Worm (Caenorhabditis elegans) whole organism, young adult: ENCODE results near the gene Y17G7B.23.
A peak's percentile ranks its signal among the peaks of the same experiment; 100 is the strongest.

ENCODE experiments used
- C06A6.2 ChIP-seq: fragments of 200-800 bp; sonication (Bioruptor generic); conservative IDR thresholded peaks from 2 replicates; pipeline ENCODE4 v1.3.6; 2022; ENCODE audit warnings: missing genetic modification characterization, missing compliant biosample characterization
- D2030.7 ChIP-seq: fragments of 200-800 bp; sonication (Bioruptor generic); IDR thresholded peaks from 2 replicates; pipeline ENCODE4 v1.3.6; 2022; ENCODE audit warnings: missing genetic modification reagents, missing genetic modification characterization, missing compliant biosample characterization
- F22D6.2 ChIP-seq: sonication (generic microtip); optimal IDR thresholded peaks from 2 replicates; lab custom pipeline; 2016; ENCODE audit warnings: mild to moderate bottlenecking, missing genetic modification characterization, missing compliant biosample characterization
- F23B12.7 ChIP-seq: sonication (generic microtip); optimal IDR thresholded peaks from 2 replicates; lab custom pipeline; 2017; ENCODE audit warnings: missing genetic modification characterization, mild to moderate bottlenecking, missing compliant biosample characterization, antibody characterized with exemption, moderate library complexity; ENCODE audit not compliant: insufficient read depth
- F57C9.4 ChIP-seq: sonication (generic microtip); optimal IDR thresholded peaks from 2 replicates; lab custom pipeline; 2017; ENCODE audit warnings: mild to moderate bottlenecking, missing genetic modification characterization, missing compliant biosample characterization
- Y53F4B.3 ChIP-seq: fragments of 200-800 bp; sonication (Bioruptor generic); IDR thresholded peaks from 2 replicates; pipeline ENCODE4 v1.3.6; 2022; ENCODE audit warnings: missing genetic modification reagents, missing genetic modification characterization, missing compliant biosample characterization
- Y79H2A.3 ChIP-seq: fragments of 200-800 bp; sonication (Bioruptor generic); conservative IDR thresholded peaks from 2 replicates; pipeline ENCODE4 v1.3.6; 2022; ENCODE audit warnings: missing genetic modification reagents, missing genetic modification characterization, missing compliant biosample characterization
- Y95B8A.8 ChIP-seq: fragments of 200-800 bp; sonication (Bioruptor generic); IDR thresholded peaks from 2 replicates; pipeline ENCODE4 v1.3.6; 2022; ENCODE audit warnings: missing genetic modification reagents, missing genetic modification characterization, missing compliant biosample characterization
- ZK185.1 ChIP-seq: sonication (generic microtip); optimal IDR thresholded peaks from 2 replicates; lab custom pipeline; 2016; ENCODE audit warnings: mild to moderate bottlenecking, missing genetic modification characterization, missing compliant biosample characterization; ENCODE audit not compliant: poor library complexity, severe bottlenecking
- aptf-2 ChIP-seq: fragments of 200-800 bp; sonication (Bioruptor generic); conservative IDR thresholded peaks from 2 replicates; pipeline ENCODE4 v1.3.6; 2022; ENCODE audit warnings: missing genetic modification reagents, missing genetic modification characterization, missing compliant biosample characterization
- atf-7 ChIP-seq: sonication (generic microtip); optimal IDR thresholded peaks from 2 replicates; lab custom pipeline; 2017; ENCODE audit warnings: mild to moderate bottlenecking, missing genetic modification characterization, missing compliant biosample characterization
- attf-6 ChIP-seq: fragments of 200-800 bp; sonication (Bioruptor generic); IDR thresholded peaks from 2 replicates; pipeline ENCODE4 v1.3.6; 2022; ENCODE audit warnings: missing genetic modification reagents, missing genetic modification characterization, missing compliant biosample characterization
- cebp-1 ChIP-seq, 2 experiments: fragments of 200-800 bp in 1 of 2; sonication (Bioruptor generic) in 1 of 2; sonication (generic microtip) in 1 of 2; IDR thresholded peaks in 1 of 2; optimal IDR thresholded peaks in 1 of 2; 2 replicates each; pipeline versions ENCODE4 v1.3.6 to Lab custom; 2017 to 2022; ENCODE audit warnings: missing compliant biosample characterization in 2 of 2, missing genetic modification characterization in 2 of 2, mild to moderate bottlenecking in 1 of 2, missing genetic modification reagents in 1 of 2, moderate library complexity in 1 of 2
- ceh-40 ChIP-seq: fragments of 200-800 bp; sonication (Bioruptor generic); IDR thresholded peaks from 2 replicates; pipeline ENCODE4 v1.3.6; 2022; ENCODE audit warnings: missing genetic modification characterization, missing compliant biosample characterization
- ceh-79 ChIP-seq: sonication (generic microtip); optimal IDR thresholded peaks from 2 replicates; lab custom pipeline; 2017; ENCODE audit warnings: mild to moderate bottlenecking, missing genetic modification characterization, missing compliant biosample characterization
- ceh-91 ChIP-seq: fragments of 200-800 bp; sonication (Bioruptor generic); IDR thresholded peaks from 2 replicates; pipeline ENCODE4 v1.3.6; 2022; ENCODE audit warnings: missing genetic modification reagents, missing genetic modification characterization, missing compliant biosample characterization
- die-1 ChIP-seq: sonication (generic microtip); optimal IDR thresholded peaks from 2 replicates; lab custom pipeline; 2016; ENCODE audit warnings: missing genotype, mild to moderate bottlenecking, missing genetic modification characterization, missing compliant biosample characterization
- dpff-1 ChIP-seq: sonication (generic microtip); optimal IDR thresholded peaks from 2 replicates; lab custom pipeline; 2017; ENCODE audit warnings: mild to moderate bottlenecking, missing genetic modification characterization, missing compliant biosample characterization
- egl-44 ChIP-seq: fragments of 200-800 bp; sonication (Bioruptor generic); IDR thresholded peaks from 2 replicates; pipeline ENCODE4 v1.3.6; 2022; ENCODE audit warnings: missing genetic modification reagents, missing genetic modification characterization, missing compliant biosample characterization
- egrh-3 ChIP-seq: fragments of 200-800 bp; sonication (Bioruptor generic); IDR thresholded peaks from 2 replicates; pipeline ENCODE4 v1.3.6; 2022; ENCODE audit warnings: missing genetic modification reagents, missing genetic modification characterization, missing compliant biosample characterization
- ekl-4 ChIP-seq: fragments of 200-800 bp; sonication (Bioruptor generic); IDR thresholded peaks from 2 replicates; pipeline ENCODE4 v1.3.6; 2022; ENCODE audit warnings: missing genetic modification reagents, missing genetic modification characterization, missing compliant biosample characterization
- lin-26 ChIP-seq: fragments of 200-800 bp; sonication (Bioruptor generic); IDR thresholded peaks from 2 replicates; pipeline ENCODE4 v1.3.6; 2022; ENCODE audit warnings: missing genetic modification reagents, missing genetic modification characterization, missing compliant biosample characterization
- lin-54 ChIP-seq: fragments of 200-800 bp; sonication (Bioruptor generic); optimal IDR thresholded peaks from 2 replicates; lab custom pipeline; 2018; ENCODE audit warnings: mild to moderate bottlenecking, missing genetic modification characterization, missing compliant biosample characterization
- lir-1 ChIP-seq: fragments of 200-800 bp; sonication (Bioruptor generic); conservative IDR thresholded peaks from 2 replicates; pipeline ENCODE4 v1.3.6; 2022; ENCODE audit warnings: missing genetic modification reagents, missing genetic modification characterization, missing compliant biosample characterization
- madf-10 ChIP-seq: sonication (generic microtip); optimal IDR thresholded peaks from 2 replicates; lab custom pipeline; 2016; ENCODE audit warnings: mild to moderate bottlenecking, missing genetic modification characterization, missing compliant biosample characterization
- mes-4 ChIP-seq: sonication (generic microtip); optimal IDR thresholded peaks from 2 replicates; lab custom pipeline; 2016; ENCODE audit warnings: missing genotype, missing genetic modification characterization, missing compliant biosample characterization
- nfya-1 ChIP-seq: sonication (generic microtip); optimal IDR thresholded peaks from 2 replicates; lab custom pipeline; 2017; ENCODE audit warnings: antibody characterized with exemption, missing compliant biosample characterization, missing genetic modification characterization, borderline replicate concordance; ENCODE audit not compliant: insufficient read depth
- nfya-2 ChIP-seq: fragments of 200-800 bp; sonication (Bioruptor generic); IDR thresholded peaks from 2 replicates; pipeline ENCODE4 v1.3.6; 2022; ENCODE audit warnings: missing genetic modification reagents, missing genetic modification characterization, missing compliant biosample characterization
- nhr-27 ChIP-seq: fragments of 200-800 bp; sonication (Bioruptor generic); optimal IDR thresholded peaks from 2 replicates; lab custom pipeline; 2018; ENCODE audit warnings: mild to moderate bottlenecking, missing genetic modification characterization, moderate library complexity, missing compliant biosample characterization
- rcor-1 ChIP-seq: fragments of 200-800 bp; sonication (Bioruptor generic); IDR thresholded peaks from 2 replicates; pipeline ENCODE4 v1.3.6; 2022; ENCODE audit warnings: missing genetic modification reagents, missing genetic modification characterization, missing compliant biosample characterization
- repo-1 ChIP-seq: sonication (generic microtip); optimal IDR thresholded peaks from 2 replicates; lab custom pipeline; 2017; ENCODE audit warnings: mild to moderate bottlenecking, missing genetic modification characterization, missing compliant biosample characterization
- sdz-38 ChIP-seq: sonication (generic microtip); optimal IDR thresholded peaks from 2 replicates; lab custom pipeline; 2016; ENCODE audit warnings: missing genotype, missing genetic modification characterization, missing compliant biosample characterization
- snpc-3.4 ChIP-seq: sonication (generic microtip); optimal IDR thresholded peaks from 2 replicates; lab custom pipeline; 2017; ENCODE audit warnings: missing genetic modification characterization, mild to moderate bottlenecking, missing compliant biosample characterization, antibody characterized with exemption, moderate library complexity, missing genotype, missing genetic modification reagents
- unc-130 ChIP-seq: sonication (generic microtip); optimal IDR thresholded peaks from 2 replicates; lab custom pipeline; 2016; ENCODE audit warnings: missing genetic modification reagents, missing genetic modification characterization, missing compliant biosample characterization
- xnd-1 ChIP-seq: sonication (generic microtip); optimal IDR thresholded peaks from 2 replicates; lab custom pipeline; 2016; ENCODE audit warnings: missing genotype, missing genetic modification reagents, missing genetic modification characterization, missing compliant biosample characterization
- ztf-25 ChIP-seq: fragments of 200-800 bp; sonication (Bioruptor generic); IDR thresholded peaks from 2 replicates; pipeline ENCODE4 v1.3.6; 2022; ENCODE audit warnings: missing genetic modification reagents, missing genetic modification characterization, missing compliant biosample characterization

Y17G7B.23 gene

DNA sequence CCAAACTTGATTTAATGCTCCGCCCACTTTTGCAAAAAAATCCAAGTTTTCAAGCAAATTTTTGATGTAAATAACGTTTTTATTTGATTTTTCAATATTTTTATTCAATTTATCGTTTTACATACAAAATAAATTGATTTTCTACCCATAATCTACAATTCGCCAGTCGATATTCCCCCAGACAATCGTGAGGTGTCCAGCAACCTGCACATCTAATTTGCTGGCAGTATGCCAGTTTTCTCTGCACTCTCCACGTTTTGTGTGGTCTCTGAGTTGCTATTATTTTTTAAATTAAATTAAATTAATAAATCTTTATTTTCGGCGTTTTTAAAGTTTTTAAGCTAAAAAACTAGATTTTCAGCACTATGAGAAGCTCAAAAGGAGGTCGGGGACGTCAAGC lies 18.9 kb upstream of the Y17G7B.23 start (continued):
- TF ChIP-seq Y79H2A.3 (GFP tag; lab: Robert Waterston, UW), result no peak
- no peak for TF ChIP-seq sdz-38
- TF ChIP-seq ZK185.1 (tag; lab: Kevin White, UChicago), result no peak
- no peak for TF ChIP-seq nhr-27 (tag; lab: Kevin White, UChicago)
- TF ChIP-seq ceh-79 (tag; lab: Kevin White, UChicago), result no peak
- TF ChIP-seq lin-54 (GFP tag; lab: Kevin White, UChicago), result peak; percentile 96
- TF ChIP-seq mes-4 (tag; lab: Kevin White, UChicago), result no peak
- no peak; the same call in 1 of the 2 replicates for TF ChIP-seq ekl-4 (GFP tag; lab: Robert Waterston, UW)
- no peak for TF ChIP-seq F23B12.7 (tag; lab: Kevin White, UChicago)
- TF ChIP-seq aptf-2 (GFP tag; lab: Robert Waterston, UW), result no peak
- peak; percentile 13 for TF ChIP-seq repo-1 (tag; lab: Kevin White, UChicago)
- no peak for TF ChIP-seq F57C9.4
- no peak for TF ChIP-seq ceh-40 (GFP tag; lab: Robert Waterston, UW)

DNA sequence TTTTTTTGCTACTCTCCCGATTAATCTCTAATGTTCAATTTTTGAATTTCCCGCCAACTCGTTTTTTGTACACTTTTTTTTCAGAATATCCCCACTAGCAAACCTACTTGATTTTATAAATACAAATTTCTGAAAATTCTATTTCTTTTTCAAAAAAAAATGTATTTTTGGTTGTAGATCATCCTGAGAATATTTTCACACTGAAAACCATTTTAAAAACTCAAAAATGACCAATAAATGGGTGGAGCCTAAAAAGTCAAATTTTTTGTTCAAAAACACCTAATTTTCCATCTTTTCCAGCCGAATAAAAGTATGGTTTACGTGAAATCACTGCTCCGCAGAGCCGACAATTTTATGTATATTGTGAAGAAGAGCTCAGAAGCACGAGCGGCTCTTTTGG lies 10.3 kb upstream of the Y17G7B.23 start, which contains the start of gene Y17G7B.3:
Gene Y17G7B.3, plus strand, starts transcription at position 301 of the 400 bp plus-strand sequence.
- TF ChIP-seq nfya-1, result no peak
- TF ChIP-seq dpff-1 (tag; lab: Kevin White, UChicago), result no peak

DNA sequence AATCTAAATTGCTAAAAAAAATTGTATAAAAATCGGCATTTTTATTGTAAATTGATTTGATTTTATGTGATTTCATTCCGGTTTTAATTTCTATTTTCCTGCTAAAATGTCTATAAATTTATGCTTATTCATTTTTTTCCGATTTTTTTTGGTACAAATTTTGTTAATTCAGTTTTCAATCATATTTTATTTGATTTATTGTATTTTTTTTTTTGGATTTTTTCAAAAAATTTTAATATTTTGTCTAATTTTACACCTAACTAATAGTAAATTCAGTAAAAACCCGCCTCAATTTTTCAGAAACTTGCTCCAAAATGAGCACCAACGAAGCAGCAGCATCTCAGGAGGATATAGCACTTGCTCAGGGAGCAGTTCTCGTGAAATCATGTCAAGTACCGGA lies 6.3 kb upstream of the Y17G7B.23 start, which contains the start of gene dhps-1:
Gene dhps-1, plus strand, starts transcription at position 301 of the 400 bp plus-strand sequence.
- TF ChIP-seq unc-130 (GFP tag; lab: Kevin White, UChicago) (no peak), Y53F4B.3 (GFP tag; lab: Robert Waterston, UW) (no peak), nfya-2 (no peak), rcor-1 (no peak), xnd-1 (tag; lab: Kevin White, UChicago) (no peak), cebp-1 (GFP tag; IDR thresholded peaks at IDR 0.05; lab: Robert Waterston, UW) (no peak), cebp-1 (tag; optimal IDR thresholded peaks at IDR 0.05; lab: Kevin White, UChicago) (no peak), snpc-3.4 (tag; lab: Kevin White, UChicago) (no peak)

DNA sequence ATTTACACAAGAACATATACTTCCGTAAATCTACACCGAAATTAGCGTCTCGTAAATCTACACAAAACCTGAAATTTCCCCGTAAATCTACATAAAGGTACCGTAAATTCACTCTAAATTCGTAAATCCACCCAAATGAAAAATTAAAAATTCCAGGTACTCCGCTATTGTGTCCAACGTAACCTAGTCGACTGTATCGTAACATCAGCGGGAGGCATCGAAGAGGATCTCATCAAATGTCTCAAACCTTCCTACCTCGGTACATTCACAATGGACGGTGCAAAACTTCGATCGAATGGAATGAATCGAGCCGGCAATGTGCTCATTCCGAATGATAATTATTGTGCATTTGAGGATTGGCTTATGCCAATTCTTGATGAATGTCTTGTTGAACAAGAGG lies 4.1 kb upstream of the Y17G7B.23 start:
- TF ChIP-seq F22D6.2 (tag; lab: Kevin White, UChicago) (no peak), ceh-91 (GFP tag; lab: Robert Waterston, UW) (no peak), egl-44 (GFP tag; lab: Robert Waterston, UW) (no peak), lir-1 (GFP tag; lab: Robert Waterston, UW) (no peak), D2030.7 (GFP tag; lab: Robert Waterston, UW) (no peak), die-1 (tag; lab: Kevin White, UChicago) (no peak), attf-6 (GFP tag; lab: Robert Waterston, UW) (no peak), C06A6.2 (GFP tag; lab: Robert Waterston, UW) (no peak), atf-7 (tag; lab: Kevin White, UChicago) (no peak), egrh-3 (GFP tag; lab: Robert Waterston, UW) (no peak), Y95B8A.8 (no peak), lin-26 (GFP tag; lab: Robert Waterston, UW) (no peak), madf-10 (tag; lab: Kevin White, UChicago) (no peak), cebp-1 (GFP tag; IDR thresholded peaks at IDR 0.05; lab: Robert Waterston, UW) (no peak), cebp-1 (tag; optimal IDR thresholded peaks at IDR 0.05; lab: Kevin White, UChicago) (no peak), ztf-25 (no peak)
